Fruit fly (Drosophila melanogaster): ENCODE data around the gene SPoCk.

DNA sequence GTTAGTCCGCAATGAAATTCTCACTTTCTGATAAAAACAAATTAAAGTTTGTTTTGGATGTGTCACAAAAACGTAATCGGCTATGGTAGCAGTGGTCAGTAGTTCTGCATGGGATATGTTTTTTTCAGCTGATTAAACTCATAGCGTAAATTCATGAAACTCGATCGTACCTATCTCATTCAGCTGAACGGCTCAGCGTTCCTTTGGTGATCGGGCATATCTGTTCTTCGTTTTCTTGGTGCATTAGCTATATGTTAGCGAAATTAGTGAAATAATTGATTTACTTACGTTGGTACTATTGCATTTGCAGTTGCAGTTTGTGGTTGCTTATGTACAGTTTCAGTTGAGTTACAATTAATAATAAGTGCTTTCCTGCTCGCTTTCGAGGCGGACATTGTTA, 42.4 kb downstream of the SPoCk start:
- TF ChIP-seq psq (optimal IDR thresholded peaks at IDR 0.05), result no peak
- no peak for TF ChIP-seq ttk (optimal IDR thresholded peaks at IDR 0.05)
- TF ChIP-seq h (optimal IDR thresholded peaks at IDR 0.05), result no peak
- TF ChIP-seq Sin3A (optimal IDR thresholded peaks at IDR 0.05), result no peak
